Worm (Caenorhabditis elegans): ENCODE data around the gene F25B3.2.
A peak's percentile ranks its signal among the peaks of the same experiment; 100 is the strongest.

F25B3.2 gene

DNA sequence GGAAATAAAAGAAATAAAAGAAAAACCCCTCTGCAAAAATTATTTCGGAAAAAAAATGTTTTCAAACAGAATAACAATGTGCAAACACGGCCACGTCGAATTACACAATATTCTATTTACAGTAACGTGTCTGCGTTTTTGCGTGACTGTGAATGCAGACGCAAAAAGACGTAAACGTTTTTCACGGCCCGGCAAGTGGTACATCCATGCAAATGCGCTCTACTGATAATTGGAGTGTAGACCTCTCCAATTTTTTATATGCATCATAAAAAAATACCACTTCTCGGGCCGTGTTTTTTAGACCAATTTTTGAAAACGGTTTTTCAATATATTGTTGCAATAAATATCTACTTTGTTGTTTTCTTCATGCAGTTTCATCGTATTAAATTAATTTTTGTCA is 27.6 kb upstream of the F25B3.2 start, which contains the start of gene nstp-10 (continued):
- TF ChIP-seq efl-1 (optimal IDR thresholded peaks at IDR 0.05) (peak; percentile 64 to 68), efl-1 (GFP tag; optimal IDR thresholded peaks at IDR 0.05 in 1 of 2) (peak in 1 of 2 experiments; percentile 53), rnt-1 (tag; optimal IDR thresholded peaks at IDR 0.05) (peak; percentile 36), nhr-11 (tag; optimal IDR thresholded peaks at IDR 0.05) (no peak), lin-39 (tag; optimal IDR thresholded peaks at IDR 0.05) (no peak), nhr-90 (tag; optimal IDR thresholded peaks at IDR 0.05; ENCODE audit: poor library complexity) (no peak), unc-62 (GFP tag; optimal IDR thresholded peaks at IDR 0.05) (no peak), pag-3 (tag; optimal IDR thresholded peaks at IDR 0.05; ENCODE audit: borderline replicate concordance, insufficient read depth) (no peak), tlp-1 (tag; optimal IDR thresholded peaks at IDR 0.05) (no peak), nhr-77 (tag; optimal IDR thresholded peaks at IDR 0.05) (no peak), dpl-1 (GFP tag; optimal IDR thresholded peaks at IDR 0.05) (peak; percentile 12 to 46 (median 43)), nhr-76 (tag; optimal IDR thresholded peaks at IDR 0.05) (no peak), fkh-8 (tag; optimal IDR thresholded peaks at IDR 0.05) (peak; percentile 11), grh-1 (GFP tag; IDR thresholded peaks at IDR 0.05) (no peak), ztf-4 (tag; optimal IDR thresholded peaks at IDR 0.05) (no peak), jun-1 (tag; optimal IDR thresholded peaks at IDR 0.05) (peak; percentile 7), swsn-7 (tag; optimal IDR thresholded peaks at IDR 0.05) (peak; percentile 46), dsc-1 (tag; optimal IDR thresholded peaks at IDR 0.05) (peak; percentile 16), blmp-1 (tag; optimal IDR thresholded peaks at IDR 0.05) (no peak), mdl-1 (tag; optimal IDR thresholded peaks at IDR 0.05) (no peak), irx-1 (tag; optimal IDR thresholded peaks at IDR 0.05) (peak; percentile 12), zip-4 (GFP tag; optimal IDR thresholded peaks at IDR 0.05) (no peak), egl-13 (tag; optimal IDR thresholded peaks at IDR 0.05) (no peak), tbx-2 (tag; optimal IDR thresholded peaks at IDR 0.05) (peak; percentile 16), F16B12.6 (tag; optimal IDR thresholded peaks at IDR 0.05) (peak; percentile 73), vab-15 (tag; optimal IDR thresholded peaks at IDR 0.05) (no peak), mef-2 (tag; optimal IDR thresholded peaks at IDR 0.05) (no peak), skn-1 (tag; optimal IDR thresholded peaks at IDR 0.05) (peak; percentile 21), nhr-28 (tag; optimal IDR thresholded peaks at IDR 0.05) (no peak), ceh-8 (GFP tag; optimal IDR thresholded peaks at IDR 0.05) (no peak), nhr-237 (tag; optimal IDR thresholded peaks at IDR 0.05) (no peak), hlh-4 (tag; optimal IDR thresholded peaks at IDR 0.05) (no peak), pax-3 (tag; optimal IDR thresholded peaks at IDR 0.05) (no peak), elt-3 (tag; optimal IDR thresholded peaks at IDR 0.05) (no peak), unc-130 (tag; optimal IDR thresholded peaks at IDR 0.05) (no peak), elt-2 (tag; optimal IDR thresholded peaks at IDR 0.05) (no peak), nhr-19 (GFP tag; conservative IDR thresholded peaks at IDR 0.05) (peak; percentile 50), ama-1 (optimal IDR thresholded peaks at IDR 0.05) (no peak), ceh-90 (tag; optimal IDR thresholded peaks at IDR 0.05) (no peak), pqm-1 (tag; optimal IDR thresholded peaks at IDR 0.05) (no peak), ceh-88 (GFP tag; IDR thresholded peaks at IDR 0.05) (no peak), fkh-4 (tag; optimal IDR thresholded peaks at IDR 0.05; ENCODE audit: borderline replicate concordance) (no peak), lir-3 (tag; optimal IDR thresholded peaks at IDR 0.05; ENCODE audit: poor library complexity) (no peak), C16A3.4 (tag; optimal IDR thresholded peaks at IDR 0.05) (peak; percentile 31), mab-9 (GFP tag; IDR thresholded peaks at IDR 0.05) (no peak), unc-30 (tag; optimal IDR thresholded peaks at IDR 0.05) (no peak), sup-37 (GFP tag; optimal IDR thresholded peaks at IDR 0.05) (no peak), sox-4 (tag; optimal IDR thresholded peaks at IDR 0.05) (no peak), ceh-82 (tag; optimal IDR thresholded peaks at IDR 0.05) (peak in 1 of 3 experiments; percentile 31), lin-13 (GFP tag; optimal IDR thresholded peaks at IDR 0.05) (peak; percentile 16), xbp-1 (tag; optimal IDR thresholded peaks at IDR 0.05) (peak; percentile 51), efl-3 (GFP tag; optimal IDR thresholded peaks at IDR 0.05) (no peak), zag-1 (tag; optimal IDR thresholded peaks at IDR 0.05) (no peak), unc-98 (GFP tag; IDR thresholded peaks at IDR 0.05) (no peak)

All from whole organism, L1 larva.